Fruit fly (Drosophila melanogaster): ENCODE data around the gene nej.

Gene nej

DNA sequence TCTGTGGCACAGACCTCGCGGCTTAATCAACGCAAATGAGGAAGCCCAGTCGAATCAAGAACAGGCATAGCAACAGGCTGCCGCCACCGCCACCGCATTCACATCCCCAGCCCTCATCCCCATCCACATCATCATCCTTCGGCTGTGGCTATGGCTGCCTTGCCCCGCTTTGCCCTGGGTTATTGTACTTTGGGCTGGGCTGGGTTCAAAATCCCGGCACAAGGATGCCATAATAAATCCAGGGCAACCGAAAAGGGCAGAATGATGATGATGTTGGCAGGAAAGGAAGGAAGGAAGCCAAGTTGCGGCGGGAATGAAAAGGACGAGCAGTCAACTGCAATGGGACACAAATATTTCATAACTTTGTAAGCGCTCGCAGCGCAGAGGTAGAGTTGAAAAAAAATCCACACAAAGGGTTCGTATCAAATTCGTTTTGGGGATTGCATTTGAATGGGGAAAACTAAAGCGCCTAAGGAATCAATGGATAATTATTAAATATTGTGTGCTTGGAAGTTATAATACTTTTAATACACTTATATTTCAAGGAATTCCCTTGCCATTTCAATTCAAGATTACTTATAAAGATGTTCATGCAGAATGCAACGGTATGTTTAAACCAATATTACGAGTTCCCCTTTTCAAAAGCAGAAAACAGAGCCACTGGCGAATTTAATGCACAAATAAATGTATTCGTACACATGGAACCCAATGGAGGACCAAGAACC is 30.7 kb downstream of the nej start:
- TF ChIP-seq jim (GFP tag; optimal IDR thresholded peaks at IDR 0.05) (no peak), Vsx2 (GFP tag; optimal IDR thresholded peaks at IDR 0.05; ENCODE audit: partially characterized antibody) (no peak), usp (GFP tag; optimal IDR thresholded peaks at IDR 0.05) (no peak), ey (GFP tag; optimal IDR thresholded peaks at IDR 0.05) (peak; percentile 50), Hr83 (GFP tag; optimal IDR thresholded peaks at IDR 0.05; ENCODE audit: poor library complexity, severe bottlenecking) (no peak), fru (GFP tag; optimal IDR thresholded peaks at IDR 0.05) (peak; percentile 37), h (GFP tag; optimal IDR thresholded peaks at IDR 0.05) (peak; percentile 62), CG32264 (GFP tag; optimal IDR thresholded peaks at IDR 0.05) (no peak), Hnf4 (GFP tag; optimal IDR thresholded peaks at IDR 0.05) (peak; percentile 6), foxo (GFP tag; optimal IDR thresholded peaks at IDR 0.05) (peak in 1 of 2 experiments; percentile 69), dmrt93B (GFP tag; optimal IDR thresholded peaks at IDR 0.05) (peak; percentile 32), dsf (GFP tag; optimal IDR thresholded peaks at IDR 0.05; ENCODE audit: borderline replicate concordance) (no peak), woc (GFP tag; optimal IDR thresholded peaks at IDR 0.05) (peak; percentile 47), rgr (GFP tag; optimal IDR thresholded peaks at IDR 0.05) (peak; percentile 20), psq (GFP tag; optimal IDR thresholded peaks at IDR 0.05) (peak; percentile 35), Myc (optimal IDR thresholded peaks at IDR 0.05) (no peak), OdsH (GFP tag; optimal IDR thresholded peaks at IDR 0.05) (peak; percentile 38), HLH106 (tag; optimal IDR thresholded peaks at IDR 0.05) (peak; percentile 59), Sp1 (GFP tag; optimal IDR thresholded peaks at IDR 0.05) (peak; percentile 62), br (GFP tag; optimal IDR thresholded peaks at IDR 0.05) (peak; percentile 26)

- TF ChIP-seq lola (GFP tag; optimal IDR thresholded peaks at IDR 0.05) (no peak), CG9705 (GFP tag; optimal IDR thresholded peaks at IDR 0.05) (no peak), OdsH (GFP tag; optimal IDR thresholded peaks at IDR 0.05) (no peak), brk (GFP tag; optimal IDR thresholded peaks at IDR 0.05) (no peak), dmrt93B (GFP tag; optimal IDR thresholded peaks at IDR 0.05) (no peak), CrebA (GFP tag; optimal IDR thresholded peaks at IDR 0.05; ENCODE audit: borderline replicate concordance) (no peak), h (GFP tag; optimal IDR thresholded peaks at IDR 0.05) (no peak), jim (GFP tag; optimal IDR thresholded peaks at IDR 0.05) (no peak), Dif (GFP tag; optimal IDR thresholded peaks at IDR 0.05; ENCODE audit: partially characterized antibody) (no peak), tai (GFP tag; optimal IDR thresholded peaks at IDR 0.05) (no peak)
Observed at dm6 chrX:9653986-9654688, 32.7 kb downstream of the nej start.

- TF ChIP-seq Dif (GFP tag; optimal IDR thresholded peaks at IDR 0.05; ENCODE audit: partially characterized antibody) (no peak), usp (GFP tag; optimal IDR thresholded peaks at IDR 0.05) (no peak), N (GFP tag; optimal IDR thresholded peaks at IDR 0.05) (no peak), CG9705 (GFP tag; optimal IDR thresholded peaks at IDR 0.05) (no peak), Rel (GFP tag; optimal IDR thresholded peaks at IDR 0.05) (no peak), Rel (tag; optimal IDR thresholded peaks at IDR 0.05) (no peak), ey (GFP tag; optimal IDR thresholded peaks at IDR 0.05) (no peak), GATAd (GFP tag; optimal IDR thresholded peaks at IDR 0.05) (no peak), Hnf4 (GFP tag; optimal IDR thresholded peaks at IDR 0.05) (no peak), tai (GFP tag; optimal IDR thresholded peaks at IDR 0.05) (no peak), CG32264 (GFP tag; optimal IDR thresholded peaks at IDR 0.05) (no peak), Jra (GFP tag; optimal IDR thresholded peaks at IDR 0.05) (no peak), psq (GFP tag; optimal IDR thresholded peaks at IDR 0.05) (no peak), h (GFP tag; optimal IDR thresholded peaks at IDR 0.05) (no peak), Hr83 (GFP tag; optimal IDR thresholded peaks at IDR 0.05; ENCODE audit: poor library complexity, severe bottlenecking) (no peak)
Observed at dm6 chrX:9653242-9653641, 33.6 kb downstream of the nej start.

- peak; percentile 30 for TF ChIP-seq dmrt93B (GFP tag; optimal IDR thresholded peaks at IDR 0.05)
- TF ChIP-seq foxo (GFP tag; optimal IDR thresholded peaks at IDR 0.05) = peak in 1 of 2 experiments; percentile 30
- no peak for TF ChIP-seq N (GFP tag; optimal IDR thresholded peaks at IDR 0.05)
- no peak for TF ChIP-seq OdsH (GFP tag; optimal IDR thresholded peaks at IDR 0.05)
- peak; percentile 45 for TF ChIP-seq HLH106 (tag; optimal IDR thresholded peaks at IDR 0.05)
- peak; percentile 13 for TF ChIP-seq h (GFP tag; optimal IDR thresholded peaks at IDR 0.05)
- TF ChIP-seq jim (GFP tag; optimal IDR thresholded peaks at IDR 0.05) = no peak
Observed at dm6 chrX:9652006-9652405, 34.9 kb downstream of the nej start.
